Worm (Caenorhabditis elegans): ENCODE data around the gene spsb-2.

ce11 chrII:15264593-15264992 lies 34.5 kb downstream of the spsb-2 start:
- TF ChIP-seq unc-62 (GFP tag; optimal IDR thresholded peaks at IDR 0.05): no peak
- TF ChIP-seq nhr-11 (tag; optimal IDR thresholded peaks at IDR 0.05): no peak
- no peak for TF ChIP-seq elt-3 (tag; optimal IDR thresholded peaks at IDR 0.05)
- TF ChIP-seq nhr-25 (tag; optimal IDR thresholded peaks at IDR 0.05): no peak
- peak; percentile 79 for TF ChIP-seq pha-4 (tag; optimal IDR thresholded peaks at IDR 0.05)

All from whole organism, L3 larva.